Worm (Caenorhabditis elegans) whole organism, midembryonic: Measurements from ENCODE around the gene C06E4.2.

Experiments used
- T22C8.4 ChIP-seq: fragments of 200-800 bp; sonication (Bioruptor generic); IDR thresholded peaks from 2 replicates; pipeline ENCODE4 v1.3.6; 2022; ENCODE audit warnings: missing genetic modification characterization, missing compliant biosample characterization
- cog-1 ChIP-seq: sonication (generic microtip); optimal IDR thresholded peaks from 2 replicates; lab custom pipeline; 2016; ENCODE audit warnings: missing genetic modification characterization, missing compliant biosample characterization
- flt-1 ChIP-seq: fragments of 200-800 bp; sonication (Bioruptor generic); IDR thresholded peaks from 2 replicates; pipeline ENCODE4 v1.3.6; 2022; ENCODE audit warnings: missing genetic modification characterization, missing compliant biosample characterization
- klf-2 ChIP-seq: fragments of 200-800 bp; sonication (Bioruptor generic); conservative IDR thresholded peaks from 2 replicates; pipeline ENCODE4 v1.3.6; 2022; ENCODE audit warnings: missing genetic modification reagents, missing genetic modification characterization, missing compliant biosample characterization
- med-1 ChIP-seq: sonication (generic microtip); optimal IDR thresholded peaks from 2 replicates; lab custom pipeline; 2017; ENCODE audit warnings: missing genetic modification characterization, mild to moderate bottlenecking, missing compliant biosample characterization, antibody characterized with exemption, missing genetic modification reagents; ENCODE audit not compliant: insufficient read depth
- ref-1 ChIP-seq: fragments of 200-800 bp; sonication (Bioruptor generic); conservative IDR thresholded peaks from 2 replicates; pipeline ENCODE4 v1.3.6; 2022; ENCODE audit warnings: missing genetic modification reagents, missing genetic modification characterization, missing compliant biosample characterization
- tab-1 ChIP-seq: fragments of 200-800 bp; sonication (Bioruptor generic); IDR thresholded peaks from 2 replicates; pipeline ENCODE4 v1.3.6; 2022; ENCODE audit warnings: missing genetic modification characterization, missing compliant biosample characterization
- ztf-23 ChIP-seq: fragments of 200-800 bp; sonication (Bioruptor generic); IDR thresholded peaks from 2 replicates; pipeline ENCODE4 v1.3.6; 2022; ENCODE audit warnings: missing genetic modification reagents, missing genetic modification characterization, missing compliant biosample characterization

DNA sequence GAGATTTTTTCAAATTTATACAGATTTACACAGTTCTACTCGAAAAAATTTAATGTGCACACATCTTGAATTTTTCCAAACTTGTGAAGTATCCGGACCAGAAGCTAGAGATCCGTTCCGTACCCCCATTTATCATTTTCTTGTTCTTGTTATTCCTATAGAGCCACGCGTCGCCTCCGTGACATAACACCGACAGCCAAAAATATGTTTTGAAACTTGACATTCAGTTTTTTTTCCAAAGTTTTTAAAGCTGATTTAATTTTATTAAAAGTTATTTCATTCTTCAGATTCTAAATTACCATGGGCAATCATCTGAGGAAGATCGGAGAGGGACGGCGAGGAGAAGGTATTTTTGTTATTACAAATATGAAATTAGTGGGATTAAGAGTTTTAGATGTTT, 26.6 kb upstream of the C06E4.2 start, which contains the start of gene D2024.18:
- TF ChIP-seq tab-1 (GFP tag; lab: Robert Waterston, UW) (no peak), med-1 (no peak), ztf-23 (no peak), ref-1 (GFP tag; lab: Robert Waterston, UW) (no peak), flt-1 (GFP tag; lab: Robert Waterston, UW) (no peak), klf-2 (GFP tag; lab: Robert Waterston, UW) (no peak), T22C8.4 (no peak), cog-1 (tag; lab: Kevin White, UChicago) (no peak)
